In genomic region chrIV:4795111-4795510, ce11 we compare ENCODE assay signal across 1 worm cellular context.
TF ChIP-seq lines count a peak whose summit lies in the region.

No protein-coding gene starts in this region.

TF ChIP-seq in whole organism, L4 larva, 104 proteins besides CTCF, POLR2A, EP300 and RAD21 (continued from another document):
- no peak for TF ChIP-seq lin-13 (GFP tag; optimal IDR thresholded peaks at IDR 0.05; lab: Kevin White, UChicago)
- no peak for TF ChIP-seq nhr-10 (tag; optimal IDR thresholded peaks at IDR 0.05; lab: Kevin White, UChicago)
- TF ChIP-seq egl-27 (tag; optimal IDR thresholded peaks at IDR 0.05; lab: Kevin White, UChicago) = no peak
